Worm (Caenorhabditis elegans) whole organism, L1 larva: ENCODE results near the gene kcnl-4.

ENCODE experiments used
- alr-1 ChIP-seq: fragments of 200-800 bp; sonication (Bioruptor generic); optimal IDR thresholded peaks from 2 replicates; lab custom pipeline; 2018; ENCODE audit warnings: borderline replicate concordance, mild to moderate bottlenecking, missing genetic modification characterization, missing compliant biosample characterization
- dpl-1 ChIP-seq, 3 experiments: fragments of 150-350 bp in 2 of 3; sonication (generic microtip) in 1 of 3; optimal IDR thresholded peaks; 2 replicates each; lab custom pipeline; 2014 to 2017; ENCODE audit warnings: missing biosample characterization in 3 of 3, missing genetic modification characterization in 3 of 3, missing genetic modification reagents in 3 of 3
- elt-3 ChIP-seq, 6 experiments: fragments of 150-350 bp in 1 of 6; sonication (generic microtip); optimal IDR thresholded peaks; 2 replicates each; lab custom pipeline; 2017 to 2018; ENCODE audit warnings: missing biosample characterization in 6 of 6, missing genetic modification characterization in 6 of 6, inconsistent platforms in 1 of 6
- lin-35 ChIP-seq, 2 experiments: fragments of 150-350 bp; optimal IDR thresholded peaks; 2 replicates each; lab custom pipeline; 2014; ENCODE audit warnings: missing biosample characterization in 2 of 2, missing genetic modification characterization in 2 of 2, missing genetic modification reagents in 2 of 2
- lir-3 ChIP-seq: sonication (generic microtip); optimal IDR thresholded peaks from 2 replicates; lab custom pipeline; 2016; ENCODE audit warnings: mild to moderate bottlenecking, missing genetic modification characterization, moderate library complexity, missing compliant biosample characterization; ENCODE audit not compliant: poor library complexity
- lsy-2 ChIP-seq, 2 experiments: fragments of 150-350 bp; optimal IDR thresholded peaks; 2 replicates each; lab custom pipeline; 2014; ENCODE audit warnings: missing biosample characterization in 2 of 2, missing genetic modification characterization in 2 of 2
- mdl-1 ChIP-seq, 2 experiments: fragments of 150-350 bp; optimal IDR thresholded peaks; 2 replicates each; lab custom pipeline; 2014 to 2017; ENCODE audit warnings: missing biosample characterization in 2 of 2, missing genetic modification characterization in 2 of 2, inconsistent platforms in 1 of 2
- nhr-71 ChIP-seq: sonication (generic microtip); optimal IDR thresholded peaks from 2 replicates; lab custom pipeline; 2016; ENCODE audit warnings: mild to moderate bottlenecking, missing genetic modification characterization, moderate library complexity, missing compliant biosample characterization
- nhr-76 ChIP-seq: sonication (generic microtip); optimal IDR thresholded peaks from 2 replicates; lab custom pipeline; 2017; ENCODE audit warnings: missing biosample characterization, missing genetic modification characterization
- pax-3 ChIP-seq: fragments of 200-800 bp; sonication (Bioruptor generic); optimal IDR thresholded peaks from 2 replicates; lab custom pipeline; 2018; ENCODE audit warnings: mild to moderate bottlenecking, missing genetic modification characterization, moderate library complexity, missing compliant biosample characterization
- snu-23 ChIP-seq: sonication (generic microtip); optimal IDR thresholded peaks from 2 replicates; lab custom pipeline; 2016; ENCODE audit warnings: missing genetic modification characterization, missing compliant biosample characterization
- sox-4 ChIP-seq: sonication (generic microtip); optimal IDR thresholded peaks from 2 replicates; lab custom pipeline; 2016; ENCODE audit warnings: missing genetic modification characterization, missing compliant biosample characterization

- TF ChIP-seq nhr-76 (tag; lab: Kevin White, UChicago) = no peak
- TF ChIP-seq pax-3 (tag; lab: Kevin White, UChicago) = no peak
- TF ChIP-seq sox-4 (tag; lab: Kevin White, UChicago) = no peak
- TF ChIP-seq snu-23 (GFP tag; lab: Kevin White, UChicago) = no peak
- no peak for TF ChIP-seq lir-3 (tag; lab: Kevin White, UChicago)
- TF ChIP-seq elt-3 (tag; optimal IDR thresholded peaks at IDR 0.05; lab: Kevin White, UChicago) = no peak
- no peak for TF ChIP-seq alr-1 (tag; lab: Kevin White, UChicago)
- no peak for TF ChIP-seq nhr-71
- TF ChIP-seq lsy-2 (tag; optimal IDR thresholded peaks at IDR 0.05; lab: Kevin White, UChicago) = no peak
- no peak for TF ChIP-seq lin-35 (GFP tag; optimal IDR thresholded peaks at IDR 0.05; lab: Kevin White, UChicago)
- TF ChIP-seq mdl-1 (tag; optimal IDR thresholded peaks at IDR 0.05; lab: Kevin White, UChicago) = no peak
- TF ChIP-seq dpl-1 (GFP tag; optimal IDR thresholded peaks at IDR 0.05; lab: Kevin White, UChicago) = no peak
These were observed 31.7 kb downstream of the kcnl-4 start, which contains the start of gene C53A5.11 for ce11 chrV:14562589-14562988.
